Fruit fly (Drosophila melanogaster) whole organism, embryonic: ENCODE measurements around the gene CG18675.
A peak's percentile ranks its signal among the peaks of the same experiment; 100 is the strongest.

Source experiments
- Abd-B ChIP-seq: fragments of 200-800 bp; sonication (Bioruptor generic); optimal IDR thresholded peaks from 2 replicates; lab custom pipeline; 2018; ENCODE audit warnings: missing biosample characterization, mild to moderate bottlenecking, missing genetic modification characterization, moderate library complexity
- Ada2b ChIP-seq: fragments of 200-800 bp; sonication (Bioruptor generic); IDR thresholded peaks from 2 replicates; pipeline ENCODE4 v1.3.6; 2022; ENCODE audit warnings: missing biosample characterization, missing genetic modification characterization
- BEAF-32 ChIP-seq: fragments of 200-800 bp; sonication (Bioruptor generic); optimal IDR thresholded peaks from 3 replicates; lab custom pipeline; 2017; ENCODE audit warnings: missing biosample characterization, missing genetic modification characterization, mild to moderate bottlenecking, moderate library complexity, missing genetic modification reagents
- CG1024 ChIP-seq: fragments of 200-800 bp; sonication (Bioruptor generic); IDR thresholded peaks from 2 replicates; pipeline ENCODE4 v1.3.6; 2022; ENCODE audit warnings: missing biosample characterization, missing genetic modification characterization
- CG11696 ChIP-seq: fragments of 200-800 bp; sonication (Bioruptor generic); IDR thresholded peaks from 2 replicates; pipeline ENCODE4 v1.3.6; 2022; ENCODE audit warnings: missing biosample characterization, missing genetic modification characterization
- CG13296 ChIP-seq: fragments of 200-800 bp; sonication (Bioruptor generic); optimal IDR thresholded peaks from 3 replicates; lab custom pipeline; 2018; ENCODE audit warnings: missing biosample characterization, mild to moderate bottlenecking, missing genetic modification characterization
- CG13775 ChIP-seq: fragments of 200-800 bp; sonication (Bioruptor generic); optimal IDR thresholded peaks from 3 replicates; lab custom pipeline; 2017; ENCODE audit warnings: missing biosample characterization, mild to moderate bottlenecking, missing genetic modification characterization
- CG15269 ChIP-seq: fragments of 200-800 bp; sonication (Bioruptor generic); optimal IDR thresholded peaks from 2 replicates; lab custom pipeline; 2018; ENCODE audit warnings: missing biosample characterization, mild to moderate bottlenecking, missing genetic modification characterization, moderate library complexity
- CG15514 ChIP-seq: fragments of 200-800 bp; sonication (Bioruptor generic); optimal IDR thresholded peaks from 3 replicates; lab custom pipeline; 2017; ENCODE audit warnings: missing biosample characterization, missing genetic modification characterization, mild to moderate bottlenecking, moderate library complexity, missing genetic modification reagents
- CG17829 ChIP-seq: fragments of 200-800 bp; optimal IDR thresholded peaks from 2 replicates; lab custom pipeline; 2019; ENCODE audit warnings: missing biosample characterization, mild to moderate bottlenecking, missing genetic modification characterization, moderate library complexity
- CG1792 ChIP-seq: fragments of 200-800 bp; sonication (Bioruptor generic); optimal IDR thresholded peaks from 2 replicates; lab custom pipeline; 2016; ENCODE audit warnings: missing biosample characterization, missing genetic modification characterization
- CG3065 ChIP-seq: fragments of 200-800 bp; sonication (Bioruptor generic); optimal IDR thresholded peaks from 2 replicates; lab custom pipeline; 2016; ENCODE audit warnings: missing biosample characterization, missing genetic modification characterization
- CG32532 ChIP-seq: fragments of 200-800 bp; sonication (Bioruptor generic); IDR thresholded peaks from 2 replicates; pipeline ENCODE4 v1.3.6; 2022; ENCODE audit warnings: missing biosample characterization, missing genetic modification characterization
- CG3838 ChIP-seq: fragments of 200-800 bp; sonication (Bioruptor generic); optimal IDR thresholded peaks from 3 replicates; lab custom pipeline; 2016; ENCODE audit warnings: missing biosample characterization, missing genetic modification characterization
- CG6272 ChIP-seq: fragments of 200-800 bp; sonication (Bioruptor generic); IDR thresholded peaks from 2 replicates; pipeline ENCODE4 v1.3.6; 2022; ENCODE audit warnings: missing biosample characterization, missing genetic modification characterization
- CG6854 ChIP-seq: fragments of 200-800 bp; sonication (Bioruptor generic); optimal IDR thresholded peaks from 3 replicates; lab custom pipeline; 2017; ENCODE audit warnings: missing biosample characterization, mild to moderate bottlenecking, missing genetic modification characterization
- CG7357 ChIP-seq: fragments of 200-800 bp; sonication (Bioruptor generic); IDR thresholded peaks from 3 replicates; pipeline ENCODE4 v1.3.6; 2022; ENCODE audit warnings: missing biosample characterization, missing genetic modification characterization
- CG8924 ChIP-seq: fragments of 200-800 bp; optimal IDR thresholded peaks from 3 replicates; lab custom pipeline; 2019; ENCODE audit warnings: missing biosample characterization, mild to moderate bottlenecking, missing genetic modification characterization, moderate library complexity
- CG8944 ChIP-seq: fragments of 200-800 bp; sonication (Bioruptor generic); optimal IDR thresholded peaks from 3 replicates; lab custom pipeline; 2016; ENCODE audit warnings: missing biosample characterization, missing genetic modification characterization
- CG9215 ChIP-seq: fragments of 200-800 bp; sonication (Bioruptor generic); IDR thresholded peaks from 2 replicates; pipeline ENCODE4 v1.3.6; 2022; ENCODE audit warnings: missing biosample characterization, missing genetic modification characterization
- Camta ChIP-seq: fragments of 200-800 bp; sonication (Bioruptor generic); optimal IDR thresholded peaks from 2 replicates; lab custom pipeline; 2016; ENCODE audit warnings: missing biosample characterization, missing genetic modification characterization
- Dip2 ChIP-seq: fragments of 200-800 bp; sonication (Bioruptor generic); IDR thresholded peaks from 2 replicates; pipeline ENCODE4 v1.3.6; 2022; ENCODE audit warnings: missing biosample characterization, missing genetic modification characterization
- E2f2 ChIP-seq: fragments of 200-800 bp; sonication (Bioruptor generic); IDR thresholded peaks from 2 replicates; pipeline ENCODE4 v1.3.6; 2022; ENCODE audit warnings: missing biosample characterization, missing genetic modification characterization
- H15 ChIP-seq: fragments of 200-800 bp; sonication (Bioruptor generic); IDR thresholded peaks from 3 replicates; pipeline ENCODE4 v1.3.6; 2022; ENCODE audit warnings: missing biosample characterization, missing genetic modification characterization
- H2.0 ChIP-seq: fragments of 200-800 bp; sonication (Bioruptor generic); IDR thresholded peaks from 2 replicates; pipeline ENCODE4 v1.3.6; 2022; ENCODE audit warnings: missing biosample characterization, missing genetic modification characterization
- HmgZ ChIP-seq: fragments of 200-800 bp; sonication (Bioruptor generic); optimal IDR thresholded peaks from 2 replicates; lab custom pipeline; 2018; ENCODE audit warnings: missing biosample characterization, mild to moderate bottlenecking, missing genetic modification characterization
- Hmx ChIP-seq: fragments of 200-800 bp; sonication (Bioruptor generic); optimal IDR thresholded peaks from 2 replicates; lab custom pipeline; 2016; ENCODE audit warnings: missing biosample characterization, missing genetic modification characterization
- Hr78 ChIP-seq, 2 experiments: fragments of 200-800 bp in 1 of 2; fragments of >200 bp in 1 of 2; sonication (Bioruptor generic) in 1 of 2; optimal IDR thresholded peaks; 2 replicates each; lab custom pipeline; 2017 to 2019; ENCODE audit warnings: missing biosample characterization in 2 of 2, missing genetic modification characterization in 2 of 2, mild to moderate bottlenecking in 1 of 2, moderate library complexity in 1 of 2
- MTF-1 ChIP-seq: fragments of 200-800 bp; sonication (Bioruptor generic); optimal IDR thresholded peaks from 2 replicates; lab custom pipeline; 2018; ENCODE audit warnings: missing biosample characterization, mild to moderate bottlenecking, missing genetic modification characterization, borderline replicate concordance
- Nf-YB ChIP-seq: fragments of 200-800 bp; sonication (Bioruptor generic); optimal IDR thresholded peaks from 3 replicates; lab custom pipeline; 2019; ENCODE audit warnings: missing biosample characterization, mild to moderate bottlenecking, missing genetic modification characterization, moderate library complexity
- Stat92E ChIP-seq, 3 experiments: fragments of >200 bp in 2 of 3; fragments of 200-800 bp in 1 of 3; sonication (Bioruptor generic) in 1 of 3; optimal IDR thresholded peaks; 2 replicates each; lab custom pipeline; 2017 to 2019; ENCODE audit warnings: missing biosample characterization in 3 of 3, missing genetic modification characterization in 3 of 3, mild to moderate bottlenecking in 1 of 3, moderate library complexity in 1 of 3
- Trl ChIP-seq, 3 experiments: fragments of >200 bp in 2 of 3; fragments of 200-800 bp in 1 of 3; sonication (Bioruptor generic) in 1 of 3; optimal IDR thresholded peaks; 2 replicates in 1 of 3; 3 replicates in 2 of 3; lab custom pipeline; 2016 to 2017; ENCODE audit warnings: missing biosample characterization in 1 of 3, missing genetic modification characterization in 1 of 3
- az2 ChIP-seq: fragments of 200-800 bp; sonication (Bioruptor generic); optimal IDR thresholded peaks from 3 replicates; lab custom pipeline; 2016; ENCODE audit warnings: missing biosample characterization, missing genetic modification characterization
- bigmax ChIP-seq: fragments of 200-800 bp; sonication (Bioruptor generic); optimal IDR thresholded peaks from 2 replicates; lab custom pipeline; 2018; ENCODE audit warnings: missing biosample characterization, mild to moderate bottlenecking, missing genetic modification characterization
- br ChIP-seq: fragments of >200 bp; optimal IDR thresholded peaks from 2 replicates; lab custom pipeline; 2017
- cato ChIP-seq: fragments of 200-800 bp; sonication (Bioruptor generic); optimal IDR thresholded peaks from 2 replicates; lab custom pipeline; 2016; ENCODE audit warnings: missing biosample characterization, missing genetic modification characterization, borderline replicate concordance
- cg ChIP-seq: fragments of 200-800 bp; sonication (Bioruptor generic); optimal IDR thresholded peaks from 3 replicates; lab custom pipeline; 2019; ENCODE audit warnings: missing biosample characterization, mild to moderate bottlenecking, missing genetic modification characterization, moderate library complexity
- fd64A ChIP-seq: fragments of 200-800 bp; sonication (Bioruptor generic); optimal IDR thresholded peaks from 3 replicates; lab custom pipeline; 2018; ENCODE audit warnings: missing biosample characterization, mild to moderate bottlenecking, missing genetic modification characterization
- hth ChIP-seq: fragments of >200 bp; optimal IDR thresholded peaks from 2 replicates; lab custom pipeline; 2017; ENCODE audit warnings: inconsistent platforms
- luna ChIP-seq: fragments of 200-800 bp; sonication (Bioruptor generic); optimal IDR thresholded peaks from 2 replicates; lab custom pipeline; 2016; ENCODE audit warnings: missing biosample characterization, missing genetic modification characterization
- phol ChIP-seq: fragments of 200-800 bp; sonication (Bioruptor generic); optimal IDR thresholded peaks from 3 replicates; lab custom pipeline; 2018; ENCODE audit warnings: missing biosample characterization, mild to moderate bottlenecking, missing genetic modification characterization, moderate library complexity
- rib ChIP-seq: fragments of 200-800 bp; sonication (Bioruptor generic); IDR thresholded peaks from 2 replicates; pipeline ENCODE4 v1.3.6; 2022; ENCODE audit warnings: missing biosample characterization, missing genetic modification characterization
- stwl ChIP-seq: fragments of 200-800 bp; sonication (Bioruptor generic); optimal IDR thresholded peaks from 3 replicates; lab custom pipeline; 2018; ENCODE audit warnings: missing biosample characterization, mild to moderate bottlenecking, missing genetic modification characterization, moderate library complexity
- tgo ChIP-seq: fragments of 200-800 bp; sonication (Bioruptor generic); IDR thresholded peaks from 3 replicates; pipeline ENCODE4 v1.3.6; 2022; ENCODE audit warnings: missing biosample characterization, missing genetic modification characterization
- tll ChIP-seq, 2 experiments: fragments of 200-800 bp in 1 of 2; fragments of >200 bp in 1 of 2; sonication (Bioruptor generic) in 1 of 2; optimal IDR thresholded peaks; 2 replicates each; lab custom pipeline; 2017 to 2019; ENCODE audit warnings: missing biosample characterization in 2 of 2, missing genetic modification characterization in 2 of 2, mild to moderate bottlenecking in 1 of 2, moderate library complexity in 1 of 2
- trh ChIP-seq: fragments of 200-800 bp; sonication (Bioruptor generic); optimal IDR thresholded peaks from 2 replicates; lab custom pipeline; 2016; ENCODE audit warnings: missing biosample characterization, missing genetic modification characterization
- twi ChIP-seq: fragments of 200-800 bp; optimal IDR thresholded peaks from 2 replicates; lab custom pipeline; 2019; ENCODE audit warnings: missing biosample characterization, mild to moderate bottlenecking, missing genetic modification characterization, moderate library complexity
- usp ChIP-seq: fragments of >200 bp; optimal IDR thresholded peaks from 2 replicates; lab custom pipeline; 2017; ENCODE audit warnings: missing biosample characterization, missing genetic modification characterization
- wdn ChIP-seq: fragments of 200-800 bp; sonication (Bioruptor generic); IDR thresholded peaks from 2 replicates; pipeline ENCODE4 v1.3.6; 2022; ENCODE audit warnings: missing biosample characterization, missing genetic modification characterization

The CG18675 gene

DNA sequence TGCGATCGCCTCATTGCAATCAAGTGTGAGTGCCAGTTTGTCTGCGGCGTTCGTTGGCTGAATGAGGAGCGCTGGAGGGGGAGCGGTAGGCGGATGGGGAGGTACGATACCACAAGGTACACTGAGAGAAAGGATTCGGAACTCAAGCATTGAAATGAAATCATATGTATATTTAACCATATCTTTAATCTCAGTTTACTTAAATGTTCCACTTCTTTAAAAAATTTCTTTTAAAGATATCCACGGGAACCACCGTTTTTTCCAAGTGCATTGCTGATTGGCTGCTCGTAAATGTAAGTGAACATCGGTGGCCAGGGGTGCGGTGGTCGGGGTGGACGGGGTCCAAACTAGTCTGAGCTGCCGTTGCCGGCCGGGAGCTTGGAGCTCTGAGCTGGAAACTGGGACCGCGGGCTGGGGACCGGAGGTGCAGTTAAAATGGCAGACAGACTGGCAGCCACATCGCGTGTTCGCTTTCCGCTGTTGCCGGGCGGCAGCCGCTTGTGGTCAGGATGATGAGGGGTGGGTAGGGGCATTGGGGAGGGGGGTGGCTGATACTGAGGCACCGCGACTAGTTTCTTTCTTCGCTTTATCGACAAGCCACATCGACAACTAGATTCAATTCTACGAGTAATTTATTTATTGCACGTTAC, 54.6 kb downstream of the CG18675 start (continued):
- TF ChIP-seq CG17829 (tag; lab: Kevin White, UChicago), result peak; percentile 97
- peak; percentile 77 for TF ChIP-seq CG15514 (GFP tag; lab: Kevin White, UChicago)
- TF ChIP-seq fd64A (GFP tag; lab: Kevin White, UChicago), result peak; percentile 96
- no peak for TF ChIP-seq usp
- TF ChIP-seq CG13775 (GFP tag; lab: Kevin White, UChicago), result peak; percentile 92
- no peak for TF ChIP-seq BEAF-32
- TF ChIP-seq rib (GFP tag; lab: Robert Waterston, UW), result peak; percentile 79
- TF ChIP-seq CG8924, result peak; percentile 97
- TF ChIP-seq CG15269, result peak; percentile 96
- peak; percentile 97 for TF ChIP-seq Ada2b
- peak; percentile 38 for TF ChIP-seq bigmax (GFP tag; lab: Kevin White, UChicago)
- peak; percentile 48; the same call in 1 of the 2 replicates for TF ChIP-seq Dip2 (GFP tag; lab: Robert Waterston, UW)
- TF ChIP-seq CG7357, result peak; percentile 90
- peak; percentile 93 for TF ChIP-seq CG8944 (GFP tag; lab: Kevin White, UChicago)
- TF ChIP-seq br (lab: Kevin White, UChicago), result no peak
- TF ChIP-seq az2, result peak; percentile 97
- peak; percentile 97 for TF ChIP-seq H15 (GFP tag; lab: Robert Waterston, UW)
- TF ChIP-seq cg (GFP tag; lab: Kevin White, UChicago), result peak; percentile 27
- peak; percentile 65; the same call in 1 of the 2 replicates for TF ChIP-seq wdn (GFP tag; lab: Robert Waterston, UW)
- peak; percentile 92 for TF ChIP-seq CG6272 (GFP tag; lab: Robert Waterston, UW)
- peak; percentile 89 for TF ChIP-seq CG3065 (GFP tag; lab: Kevin White, UChicago)
- TF ChIP-seq stwl (tag; lab: Kevin White, UChicago), result peak; percentile 38
- peak; percentile 79 for TF ChIP-seq E2f2
- peak; percentile 83 for TF ChIP-seq CG9215 (GFP tag; lab: Robert Waterston, UW)
- peak; percentile 89 for TF ChIP-seq trh (GFP tag; lab: Kevin White, UChicago)
- peak; percentile 96 for TF ChIP-seq HmgZ
- peak; percentile 96 for TF ChIP-seq phol (tag; lab: Kevin White, UChicago)
- peak; percentile 85 for TF ChIP-seq CG32532 (GFP tag; lab: Robert Waterston, UW)
- peak; percentile 87 for TF ChIP-seq CG3838 (GFP tag; lab: Kevin White, UChicago)
- peak; percentile 94 for TF ChIP-seq twi (tag; lab: Kevin White, UChicago)
- no peak for TF ChIP-seq hth (lab: Kevin White, UChicago)
- peak; percentile 95 for TF ChIP-seq CG1024 (GFP tag; lab: Robert Waterston, UW)
- peak; percentile 92 for TF ChIP-seq CG1792 (GFP tag; lab: Kevin White, UChicago)
- peak; percentile 88 for TF ChIP-seq CG11696 (GFP tag; lab: Robert Waterston, UW)
- TF ChIP-seq Stat92E (GFP tag; optimal IDR thresholded peaks at IDR 0.05; lab: Kevin White, UChicago), result peak in 1 of 3 experiments; percentile 93
- no peak for TF ChIP-seq Trl (optimal IDR thresholded peaks at IDR 0.05; lab: Kevin White, UChicago)
- peak; percentile 94 for TF ChIP-seq Trl (GFP tag; optimal IDR thresholded peaks at IDR 0.05; lab: Kevin White, UChicago)
- TF ChIP-seq CG6854 (GFP tag; lab: Kevin White, UChicago), result peak; percentile 69
- peak; percentile 85 for TF ChIP-seq Nf-YB
- peak; percentile 82 for TF ChIP-seq CG13296 (GFP tag; lab: Kevin White, UChicago)
- TF ChIP-seq cato, result peak; percentile 90
- peak; percentile 94 for TF ChIP-seq MTF-1 (GFP tag; lab: Kevin White, UChicago)
- peak in 1 of 2 experiments; percentile 19 for TF ChIP-seq tll (GFP tag; optimal IDR thresholded peaks at IDR 0.05; lab: Kevin White, UChicago)
- peak; percentile 96 for TF ChIP-seq H2.0 (GFP tag; lab: Robert Waterston, UW)
- TF ChIP-seq luna (GFP tag; lab: Kevin White, UChicago), result no peak
- TF ChIP-seq tgo (GFP tag; lab: Robert Waterston, UW), result peak; percentile 96
- peak in 1 of 2 experiments; percentile 92 for TF ChIP-seq Hr78 (GFP tag; optimal IDR thresholded peaks at IDR 0.05; lab: Kevin White, UChicago)
- peak; percentile 98 for TF ChIP-seq Abd-B
- TF ChIP-seq Hmx (GFP tag; lab: Kevin White, UChicago), result peak; percentile 58
- peak; percentile 93 for TF ChIP-seq Camta
